Fruit fly (Drosophila melanogaster): ENCODE data around the gene CG42688.

The CG42688 gene

dm6 chr2L:19190195-19190594 is 7.6 kb upstream of the CG42688 start, which contains the start of gene drl (continued):
- TF ChIP-seq sisA (GFP tag; IDR thresholded peaks at IDR 0.05): no peak
- no peak for TF ChIP-seq Sox100B (GFP tag; optimal IDR thresholded peaks at IDR 0.05)
- TF ChIP-seq CG2889 (GFP tag; IDR thresholded peaks at IDR 0.05): no peak
- peak; percentile 27; the same call in 1 of the 2 replicates for TF ChIP-seq E2f2 (GFP tag; IDR thresholded peaks at IDR 0.05)
- TF ChIP-seq CG3163 (GFP tag; optimal IDR thresholded peaks at IDR 0.05): no peak
- TF ChIP-seq zen (tag; optimal IDR thresholded peaks at IDR 0.05): no peak
- no peak for TF ChIP-seq CG2120 (GFP tag; optimal IDR thresholded peaks at IDR 0.05)
- TF ChIP-seq CG12659 (GFP tag; optimal IDR thresholded peaks at IDR 0.05): peak; percentile 23
- no peak for TF ChIP-seq Aef1 (GFP tag; IDR thresholded peaks at IDR 0.05)
- no peak for TF ChIP-seq CG2116 (GFP tag; optimal IDR thresholded peaks at IDR 0.05)
- TF ChIP-seq ham (GFP tag; IDR thresholded peaks at IDR 0.05): no peak
- no peak for TF ChIP-seq trem (tag; optimal IDR thresholded peaks at IDR 0.05)
- peak; percentile 43 for TF ChIP-seq jing (GFP tag; optimal IDR thresholded peaks at IDR 0.05)
- no peak; the same call in 1 of the 2 replicates for TF ChIP-seq ranshi (GFP tag; IDR thresholded peaks at IDR 0.05)
- peak; percentile 52 for TF ChIP-seq CG11398 (GFP tag; optimal IDR thresholded peaks at IDR 0.05)
- TF ChIP-seq CG4730 (GFP tag; IDR thresholded peaks at IDR 0.05): no peak
- no peak for TF ChIP-seq CG11456 (GFP tag; IDR thresholded peaks at IDR 0.05)
- TF ChIP-seq CG9609 (GFP tag; optimal IDR thresholded peaks at IDR 0.05): no peak
- TF ChIP-seq ara (GFP tag; IDR thresholded peaks at IDR 0.05): no peak
- TF ChIP-seq disco-r (GFP tag; optimal IDR thresholded peaks at IDR 0.05): peak; percentile 29
- no peak for TF ChIP-seq CG11093 (GFP tag; IDR thresholded peaks at IDR 0.05)
- TF ChIP-seq CG13287 (GFP tag; IDR thresholded peaks at IDR 0.05; ENCODE audit: partially characterized antibody): peak; percentile 60; the same call in 1 of the 2 replicates
- TF ChIP-seq CG10321 (GFP tag; IDR thresholded peaks at IDR 0.05): no peak
- TF ChIP-seq lbe (GFP tag; optimal IDR thresholded peaks at IDR 0.05): no peak
- peak; percentile 1 for TF ChIP-seq CG8388 (GFP tag; optimal IDR thresholded peaks at IDR 0.05)
- TF ChIP-seq Hmx (GFP tag; optimal IDR thresholded peaks at IDR 0.05): no peak
- TF ChIP-seq Usf (GFP tag; optimal IDR thresholded peaks at IDR 0.05): no peak
- no peak for TF ChIP-seq CG8281 (tag; optimal IDR thresholded peaks at IDR 0.05)
- no peak; the same call in 1 of the 2 replicates for TF ChIP-seq nerfin-2 (GFP tag; IDR thresholded peaks at IDR 0.05; ENCODE audit: partially characterized antibody)
- TF ChIP-seq dm (GFP tag; optimal IDR thresholded peaks at IDR 0.05): no peak
- TF ChIP-seq vnd (GFP tag; IDR thresholded peaks at IDR 0.05; ENCODE audit: partially characterized antibody): no peak
- no peak; the same call in 1 of the 2 replicates for TF ChIP-seq aop (GFP tag; IDR thresholded peaks at IDR 0.05)
- TF ChIP-seq CG9876 (GFP tag; optimal IDR thresholded peaks at IDR 0.05): no peak
- no peak for TF ChIP-seq Atf-2 (GFP tag; optimal IDR thresholded peaks at IDR 0.05)
- TF ChIP-seq CG9437 (GFP tag; optimal IDR thresholded peaks at IDR 0.05): no peak
- no peak for TF ChIP-seq Myb (GFP tag; optimal IDR thresholded peaks at IDR 0.05)
- TF ChIP-seq CG30020 (tag; optimal IDR thresholded peaks at IDR 0.05): no peak
- TF ChIP-seq sr (GFP tag; IDR thresholded peaks at IDR 0.05): no peak; the same call in 2 of the 3 replicates
- no peak for TF ChIP-seq Antp (GFP tag; optimal IDR thresholded peaks at IDR 0.05)
- TF ChIP-seq CG33557 (GFP tag; optimal IDR thresholded peaks at IDR 0.05): peak; percentile 29
- TF ChIP-seq CG9932 (GFP tag; IDR thresholded peaks at IDR 0.05): no peak; the same call in 1 of the 2 replicates
- no peak for TF ChIP-seq vfl (GFP tag; optimal IDR thresholded peaks at IDR 0.05)
- TF ChIP-seq CG7987 (GFP tag; optimal IDR thresholded peaks at IDR 0.05): peak; percentile 76
- TF ChIP-seq CG1647 (GFP tag; optimal IDR thresholded peaks at IDR 0.05): no peak
- no peak for TF ChIP-seq CG7357 (GFP tag; IDR thresholded peaks at IDR 0.05)
- no peak for TF ChIP-seq ken (GFP tag; IDR thresholded peaks at IDR 0.05)
- TF ChIP-seq cwo (GFP tag; optimal IDR thresholded peaks at IDR 0.05): no peak
- TF ChIP-seq Sry-δ (GFP tag; optimal IDR thresholded peaks at IDR 0.05): no peak
- TF ChIP-seq fd96Cb (tag; optimal IDR thresholded peaks at IDR 0.05): no peak
- TF ChIP-seq Stat92E (GFP tag; optimal IDR thresholded peaks at IDR 0.05): peak in 1 of 3 experiments; percentile 31
- no peak for TF ChIP-seq chn (GFP tag; optimal IDR thresholded peaks at IDR 0.05)
- peak; percentile 62 for TF ChIP-seq Elba2 (GFP tag; optimal IDR thresholded peaks at IDR 0.05)

Measured in whole organism, embryonic.